Worm (Caenorhabditis elegans) whole organism, early embryonic: ENCODE data around the gene VF13D12L.3.

Source experiments
- B0310.2 ChIP-seq: sonication (generic microtip); optimal IDR thresholded peaks from 2 replicates; lab custom pipeline; 2016; ENCODE audit warnings: mild to moderate bottlenecking, missing genetic modification characterization, missing compliant biosample characterization
- F13C5.2 ChIP-seq: sonication (generic microtip); optimal IDR thresholded peaks from 2 replicates; lab custom pipeline; 2017; ENCODE audit warnings: mild to moderate bottlenecking, missing genetic modification characterization, inconsistent platforms, missing compliant biosample characterization
- aly-1 ChIP-seq: sonication (generic microtip); optimal IDR thresholded peaks from 2 replicates; lab custom pipeline; 2016; ENCODE audit warnings: missing genetic modification characterization, missing compliant biosample characterization
- ama-1 ChIP-seq: fragments of 150-350 bp; optimal IDR thresholded peaks from 2 replicates; lab custom pipeline; 2014
- ceh-13 ChIP-seq: fragments of 200-800 bp; sonication (Bioruptor generic); optimal IDR thresholded peaks from 2 replicates; lab custom pipeline; 2018; ENCODE audit warnings: mild to moderate bottlenecking, missing genetic modification characterization, missing compliant biosample characterization
- ceh-36 ChIP-seq: sonication (generic microtip); optimal IDR thresholded peaks from 2 replicates; lab custom pipeline; 2016; ENCODE audit warnings: missing genetic modification characterization, inconsistent platforms, missing compliant biosample characterization
- ets-7 ChIP-seq: sonication (generic microtip); optimal IDR thresholded peaks from 2 replicates; lab custom pipeline; 2016; ENCODE audit warnings: missing genotype, missing genetic modification characterization, missing compliant biosample characterization
- flt-1 ChIP-seq: fragments of 200-800 bp; sonication (Bioruptor generic); IDR thresholded peaks from 2 replicates; pipeline ENCODE4 v1.3.6; 2022; ENCODE audit warnings: missing genetic modification characterization, missing compliant biosample characterization
- hmbx-1 ChIP-seq: sonication (generic microtip); optimal IDR thresholded peaks from 2 replicates; lab custom pipeline; 2016; ENCODE audit warnings: mild to moderate bottlenecking, missing genetic modification characterization, missing compliant biosample characterization
- hmg-4 ChIP-seq: fragments of 200-800 bp; sonication (Bioruptor generic); optimal IDR thresholded peaks from 2 replicates; lab custom pipeline; 2018; ENCODE audit warnings: mild to moderate bottlenecking, missing genetic modification characterization, missing compliant biosample characterization
- hnd-1 ChIP-seq: sonication (generic microtip); optimal IDR thresholded peaks from 2 replicates; lab custom pipeline; 2016; ENCODE audit warnings: missing genetic modification characterization, missing compliant biosample characterization
- pes-1 ChIP-seq: fragments of 200-800 bp; sonication (Bioruptor generic); IDR thresholded peaks from 2 replicates; pipeline ENCODE4 v1.3.6; 2022; ENCODE audit warnings: missing genetic modification reagents, missing genetic modification characterization, missing compliant biosample characterization
- scrt-1 ChIP-seq: fragments of 200-800 bp; sonication (Bioruptor generic); IDR thresholded peaks from 2 replicates; pipeline ENCODE4 v1.3.6; 2022; ENCODE audit warnings: missing genetic modification characterization, missing compliant biosample characterization
- sea-1 ChIP-seq: fragments of 200-800 bp; sonication (Bioruptor generic); conservative IDR thresholded peaks from 2 replicates; pipeline ENCODE4 v1.3.6; 2022; ENCODE audit warnings: missing genetic modification characterization, missing compliant biosample characterization
- tbx-11 ChIP-seq: fragments of 200-800 bp; sonication (Bioruptor generic); IDR thresholded peaks from 2 replicates; pipeline ENCODE4 v1.3.6; 2022; ENCODE audit warnings: missing genetic modification characterization, missing compliant biosample characterization
- tbx-37 ChIP-seq: fragments of 200-800 bp; sonication (Bioruptor generic); conservative IDR thresholded peaks from 2 replicates; pipeline ENCODE4 v1.3.6; 2022; ENCODE audit warnings: missing genetic modification reagents, missing genetic modification characterization, missing compliant biosample characterization
- tra-4 ChIP-seq: sonication (generic microtip); optimal IDR thresholded peaks from 2 replicates; lab custom pipeline; 2017; ENCODE audit warnings: missing genetic modification characterization, missing compliant biosample characterization

Gene VF13D12L.3

ce11 chrII:11720819-11721218 lies 15.0 kb downstream of the VF13D12L.3 start:
- TF ChIP-seq B0310.2 (tag; lab: Kevin White, UChicago), result no peak
- TF ChIP-seq ama-1 (lab: Kevin White, UChicago), result no peak
- TF ChIP-seq ceh-13, result no peak
- no peak for TF ChIP-seq tbx-11 (GFP tag; lab: Robert Waterston, UW)
- no peak for TF ChIP-seq F13C5.2 (tag; lab: Kevin White, UChicago)
- TF ChIP-seq aly-1 (tag; lab: Kevin White, UChicago), result no peak
- no peak for TF ChIP-seq ceh-36 (tag; lab: Kevin White, UChicago)
- TF ChIP-seq scrt-1 (GFP tag; lab: Robert Waterston, UW), result no peak
- TF ChIP-seq hnd-1 (tag; lab: Kevin White, UChicago), result no peak
- TF ChIP-seq ets-7 (tag; lab: Kevin White, UChicago), result no peak
- TF ChIP-seq tra-4 (tag; lab: Kevin White, UChicago), result no peak
- no peak for TF ChIP-seq flt-1 (GFP tag; lab: Robert Waterston, UW)
- TF ChIP-seq tbx-37 (GFP tag; lab: Robert Waterston, UW), result no peak

ce11 chrII:11721604-11722003 lies 15.8 kb downstream of the VF13D12L.3 start:
- TF ChIP-seq tbx-37 (GFP tag; lab: Robert Waterston, UW) (no peak), hnd-1 (tag; lab: Kevin White, UChicago) (no peak), sea-1 (GFP tag; lab: Robert Waterston, UW) (no peak), tra-4 (tag; lab: Kevin White, UChicago) (no peak), flt-1 (GFP tag; lab: Robert Waterston, UW) (no peak), aly-1 (tag; lab: Kevin White, UChicago) (no peak), ceh-36 (tag; lab: Kevin White, UChicago) (no peak), hmbx-1 (tag; lab: Kevin White, UChicago) (no peak), ets-7 (tag; lab: Kevin White, UChicago) (no peak), B0310.2 (tag; lab: Kevin White, UChicago) (no peak), scrt-1 (GFP tag; lab: Robert Waterston, UW) (no peak), ceh-13 (no peak), F13C5.2 (tag; lab: Kevin White, UChicago) (no peak), hmg-4 (no peak), ama-1 (lab: Kevin White, UChicago) (no peak), tbx-11 (GFP tag; lab: Robert Waterston, UW) (no peak), pes-1 (GFP tag; lab: Robert Waterston, UW) (no peak)

ce11 chrII:11722164-11722563 lies 16.4 kb downstream of the VF13D12L.3 start:
- no peak for TF ChIP-seq sea-1 (GFP tag; lab: Robert Waterston, UW)
- no peak for TF ChIP-seq flt-1 (GFP tag; lab: Robert Waterston, UW)
- TF ChIP-seq tra-4 (tag; lab: Kevin White, UChicago), result no peak
- TF ChIP-seq ceh-36 (tag; lab: Kevin White, UChicago), result no peak
- no peak for TF ChIP-seq pes-1 (GFP tag; lab: Robert Waterston, UW)
- no peak for TF ChIP-seq hnd-1 (tag; lab: Kevin White, UChicago)
- no peak for TF ChIP-seq aly-1 (tag; lab: Kevin White, UChicago)
- TF ChIP-seq tbx-37 (GFP tag; lab: Robert Waterston, UW), result no peak
- no peak for TF ChIP-seq hmg-4
- no peak for TF ChIP-seq tbx-11 (GFP tag; lab: Robert Waterston, UW)

- TF ChIP-seq hnd-1 (tag; lab: Kevin White, UChicago), result no peak
- no peak for TF ChIP-seq ama-1 (lab: Kevin White, UChicago)
- TF ChIP-seq tbx-11 (GFP tag; lab: Robert Waterston, UW), result no peak
- TF ChIP-seq hmbx-1 (tag; lab: Kevin White, UChicago), result no peak
- no peak for TF ChIP-seq aly-1 (tag; lab: Kevin White, UChicago)
- no peak for TF ChIP-seq hmg-4
- no peak for TF ChIP-seq flt-1 (GFP tag; lab: Robert Waterston, UW)
- no peak for TF ChIP-seq tbx-37 (GFP tag; lab: Robert Waterston, UW)
- no peak for TF ChIP-seq B0310.2 (tag; lab: Kevin White, UChicago)
- no peak for TF ChIP-seq pes-1 (GFP tag; lab: Robert Waterston, UW)
- no peak for TF ChIP-seq F13C5.2 (tag; lab: Kevin White, UChicago)
- no peak for TF ChIP-seq ets-7 (tag; lab: Kevin White, UChicago)
- TF ChIP-seq scrt-1 (GFP tag; lab: Robert Waterston, UW), result no peak
- TF ChIP-seq ceh-13, result no peak
- no peak for TF ChIP-seq tra-4 (tag; lab: Kevin White, UChicago)
- no peak for TF ChIP-seq ceh-36 (tag; lab: Kevin White, UChicago)
- no peak for TF ChIP-seq sea-1 (GFP tag; lab: Robert Waterston, UW)
These were observed 18.1 kb downstream of the VF13D12L.3 start, which contains the start of gene ldh-1 for ce11 chrII:11723904-11724303. ldh-1 (plus strand) TSS chrII:11724204.

- TF ChIP-seq ceh-13 (no peak), tbx-37 (GFP tag; lab: Robert Waterston, UW) (no peak), sea-1 (GFP tag; lab: Robert Waterston, UW) (no peak), hmbx-1 (tag; lab: Kevin White, UChicago) (no peak), B0310.2 (tag; lab: Kevin White, UChicago) (no peak), aly-1 (tag; lab: Kevin White, UChicago) (no peak), scrt-1 (GFP tag; lab: Robert Waterston, UW) (no peak), ceh-36 (tag; lab: Kevin White, UChicago) (no peak), flt-1 (GFP tag; lab: Robert Waterston, UW) (no peak), hnd-1 (tag; lab: Kevin White, UChicago) (no peak), pes-1 (GFP tag; lab: Robert Waterston, UW) (no peak), tbx-11 (GFP tag; lab: Robert Waterston, UW) (no peak), hmg-4 (no peak), ets-7 (tag; lab: Kevin White, UChicago) (no peak), F13C5.2 (tag; lab: Kevin White, UChicago) (no peak)
These were observed 18.6 kb downstream of the VF13D12L.3 start for ce11 chrII:11724362-11724761.

ce11 chrII:11725615-11726014 lies 19.8 kb downstream of the VF13D12L.3 start:
- TF ChIP-seq scrt-1 (GFP tag; lab: Robert Waterston, UW) (no peak), F13C5.2 (tag; lab: Kevin White, UChicago) (no peak), ets-7 (tag; lab: Kevin White, UChicago) (no peak), pes-1 (GFP tag; lab: Robert Waterston, UW) (no peak), ceh-36 (tag; lab: Kevin White, UChicago) (no peak), hmbx-1 (tag; lab: Kevin White, UChicago) (no peak), hmg-4 (no peak), tbx-37 (GFP tag; lab: Robert Waterston, UW) (no peak), tbx-11 (GFP tag; lab: Robert Waterston, UW) (no peak), ama-1 (lab: Kevin White, UChicago) (no peak), flt-1 (GFP tag; lab: Robert Waterston, UW) (no peak), sea-1 (GFP tag; lab: Robert Waterston, UW) (no peak), B0310.2 (tag; lab: Kevin White, UChicago) (no peak), ceh-13 (no peak)
